Fruit fly (Drosophila melanogaster) whole organism, embryonic: Measurements from ENCODE around the gene Pex3.

Source experiments
- Atf-2 ChIP-seq: fragments of 200-800 bp; sonication (Bioruptor generic); optimal IDR thresholded peaks from 2 replicates; lab custom pipeline; 2016; ENCODE audit warnings: missing biosample characterization, missing genetic modification characterization
- Bteb2 ChIP-seq: fragments of 200-800 bp; sonication (Bioruptor generic); optimal IDR thresholded peaks from 2 replicates; lab custom pipeline; 2016; ENCODE audit warnings: missing biosample characterization, missing genetic modification characterization
- CG11456 ChIP-seq: fragments of 200-800 bp; sonication (Bioruptor generic); IDR thresholded peaks from 3 replicates; pipeline ENCODE4 v1.3.6; 2022; ENCODE audit warnings: missing biosample characterization, missing genetic modification characterization
- CG14710 ChIP-seq: fragments of 200-800 bp; sonication (Bioruptor generic); optimal IDR thresholded peaks from 3 replicates; lab custom pipeline; 2019; ENCODE audit warnings: missing biosample characterization, mild to moderate bottlenecking, missing genetic modification characterization, moderate library complexity
- CG14860 ChIP-seq: fragments of 200-800 bp; sonication (Bioruptor generic); IDR thresholded peaks from 3 replicates; pipeline ENCODE4 v1.3.6; 2022; ENCODE audit warnings: missing biosample characterization, missing genetic modification characterization; ENCODE audit not compliant: partially characterized antibody
- CG15514 ChIP-seq: fragments of 200-800 bp; sonication (Bioruptor generic); optimal IDR thresholded peaks from 3 replicates; lab custom pipeline; 2017; ENCODE audit warnings: missing biosample characterization, missing genetic modification characterization, mild to moderate bottlenecking, moderate library complexity, missing genetic modification reagents
- CG16813 ChIP-seq: fragments of 200-800 bp; sonication (Bioruptor generic); IDR thresholded peaks from 3 replicates; pipeline ENCODE4 v1.3.6; 2022; ENCODE audit warnings: missing biosample characterization, missing genetic modification characterization; ENCODE audit not compliant: partially characterized antibody
- CG17186 ChIP-seq: fragments of 200-800 bp; sonication (Bioruptor generic); optimal IDR thresholded peaks from 3 replicates; lab custom pipeline; 2017; ENCODE audit warnings: missing biosample characterization, missing genetic modification reagents, missing genetic modification characterization
- CG17361 ChIP-seq: fragments of 200-800 bp; sonication (Bioruptor generic); IDR thresholded peaks from 3 replicates; pipeline ENCODE4 v1.3.6; 2022; ENCODE audit warnings: missing biosample characterization, missing genetic modification characterization
- CG18476 ChIP-seq: fragments of 200-800 bp; sonication (Bioruptor generic); optimal IDR thresholded peaks from 2 replicates; lab custom pipeline; 2016; ENCODE audit warnings: missing biosample characterization, mild to moderate bottlenecking, missing genetic modification characterization
- CG2712 ChIP-seq: fragments of 200-800 bp; optimal IDR thresholded peaks from 3 replicates; lab custom pipeline; 2019; ENCODE audit warnings: missing biosample characterization, mild to moderate bottlenecking, missing genetic modification characterization, moderate library complexity
- CG43689 ChIP-seq: fragments of 200-800 bp; sonication (Bioruptor generic); IDR thresholded peaks from 2 replicates; pipeline ENCODE4 v1.3.6; 2022; ENCODE audit warnings: missing biosample characterization, missing genetic modification characterization
- CG5245 ChIP-seq: fragments of 200-800 bp; sonication (Bioruptor generic); optimal IDR thresholded peaks from 3 replicates; lab custom pipeline; 2016; ENCODE audit warnings: missing biosample characterization, missing genetic modification characterization
- CG7271 ChIP-seq: fragments of 200-800 bp; sonication (Bioruptor generic); optimal IDR thresholded peaks from 2 replicates; lab custom pipeline; 2018; ENCODE audit warnings: missing biosample characterization, mild to moderate bottlenecking, missing genetic modification characterization, moderate library complexity
- CG7357 ChIP-seq: fragments of 200-800 bp; sonication (Bioruptor generic); IDR thresholded peaks from 3 replicates; pipeline ENCODE4 v1.3.6; 2022; ENCODE audit warnings: missing biosample characterization, missing genetic modification characterization
- CG7372 ChIP-seq: fragments of 200-800 bp; sonication (Bioruptor generic); IDR thresholded peaks from 2 replicates; pipeline ENCODE4 v1.3.6; 2022; ENCODE audit warnings: missing biosample characterization, missing genetic modification characterization
- CG7556 ChIP-seq: fragments of 200-800 bp; sonication (Bioruptor generic); optimal IDR thresholded peaks from 2 replicates; lab custom pipeline; 2017; ENCODE audit warnings: missing biosample characterization, mild to moderate bottlenecking, missing genetic modification characterization
- D19A ChIP-seq: fragments of 200-800 bp; optimal IDR thresholded peaks from 3 replicates; lab custom pipeline; 2019; ENCODE audit warnings: missing biosample characterization, mild to moderate bottlenecking, missing genetic modification characterization, moderate library complexity
- D19B ChIP-seq: fragments of 200-800 bp; sonication (Bioruptor generic); optimal IDR thresholded peaks from 2 replicates; lab custom pipeline; 2017; ENCODE audit warnings: missing biosample characterization, mild to moderate bottlenecking, missing genetic modification characterization
- Drgx ChIP-seq: fragments of 200-800 bp; sonication (Bioruptor generic); IDR thresholded peaks from 2 replicates; pipeline ENCODE4 v1.3.6; 2022; ENCODE audit warnings: missing biosample characterization, missing genetic modification characterization
- Eip74EF ChIP-seq, 2 experiments: fragments of 200-800 bp in 1 of 2; fragments of >200 bp in 1 of 2; sonication (Bioruptor generic) in 1 of 2; optimal IDR thresholded peaks; 2 replicates each; lab custom pipeline; 2017 to 2019; ENCODE audit warnings: missing biosample characterization in 2 of 2, missing genetic modification characterization in 2 of 2, mild to moderate bottlenecking in 1 of 2, moderate library complexity in 1 of 2
- Ets65A ChIP-seq: fragments of 200-800 bp; sonication (Bioruptor generic); peaks from one replicate; lab custom pipeline; 2016; ENCODE audit warnings: missing biosample characterization, missing genetic modification characterization
- Gsc ChIP-seq: fragments of 200-800 bp; sonication (Bioruptor generic); IDR thresholded peaks from 2 replicates; pipeline ENCODE4 v1.3.6; 2022; ENCODE audit warnings: missing biosample characterization, missing genetic modification characterization
- Med ChIP-seq: fragments of 200-800 bp; sonication (Bioruptor generic); peaks from one replicate; lab custom pipeline; 2016; ENCODE audit warnings: missing biosample characterization, missing genetic modification characterization, mild to moderate bottlenecking, inconsistent platforms, moderate library complexity
- NFAT ChIP-seq: fragments of 200-800 bp; sonication (Bioruptor generic); IDR thresholded peaks from 2 replicates; pipeline ENCODE4 v1.3.6; 2022; ENCODE audit warnings: missing biosample characterization, missing genetic modification characterization
- Sox100B ChIP-seq: fragments of 200-800 bp; sonication (Bioruptor generic); optimal IDR thresholded peaks from 3 replicates; lab custom pipeline; 2018; ENCODE audit warnings: missing biosample characterization, mild to moderate bottlenecking, missing genetic modification characterization
- ab ChIP-seq: fragments of 200-800 bp; sonication (Bioruptor generic); optimal IDR thresholded peaks from 2 replicates; lab custom pipeline; 2016; ENCODE audit warnings: missing biosample characterization, missing genetic modification characterization
- ato ChIP-seq: fragments of 200-800 bp; sonication (Bioruptor generic); IDR thresholded peaks from 2 replicates; pipeline ENCODE4 v1.3.6; 2022; ENCODE audit warnings: missing biosample characterization, missing genetic modification characterization; ENCODE audit not compliant: partially characterized antibody
- bab2 ChIP-seq: fragments of 200-800 bp; sonication (Bioruptor generic); optimal IDR thresholded peaks from 2 replicates; lab custom pipeline; 2016; ENCODE audit warnings: missing biosample characterization, missing genetic modification characterization
- cad ChIP-seq: fragments of >200 bp; optimal IDR thresholded peaks from 2 replicates; lab custom pipeline; 2017; ENCODE audit warnings: missing biosample characterization, missing genetic modification characterization
- ci ChIP-seq: fragments of 200-800 bp; sonication (Bioruptor generic); IDR thresholded peaks from 3 replicates; pipeline ENCODE4 v1.3.6; 2022; ENCODE audit warnings: missing biosample characterization, missing genetic modification characterization
- croc ChIP-seq: fragments of 200-800 bp; sonication (Bioruptor generic); conservative IDR thresholded peaks from 3 replicates; pipeline ENCODE4 v1.3.6; 2022; ENCODE audit warnings: missing biosample characterization, missing genetic modification characterization
- gcm ChIP-seq: fragments of 200-800 bp; sonication (Bioruptor generic); optimal IDR thresholded peaks from 2 replicates; lab custom pipeline; 2019; ENCODE audit warnings: missing biosample characterization, mild to moderate bottlenecking, missing genetic modification characterization, moderate library complexity
- gem ChIP-seq: fragments of 200-800 bp; sonication (Bioruptor generic); optimal IDR thresholded peaks from 2 replicates; lab custom pipeline; 2019; ENCODE audit warnings: missing biosample characterization, mild to moderate bottlenecking, missing genetic modification characterization, moderate library complexity
- grau ChIP-seq: fragments of 200-800 bp; optimal IDR thresholded peaks from 3 replicates; lab custom pipeline; 2019; ENCODE audit warnings: missing biosample characterization, mild to moderate bottlenecking, missing genetic modification characterization, moderate library complexity
- insv ChIP-seq, 2 experiments: fragments of 200-800 bp; sonication (Bioruptor generic); optimal IDR thresholded peaks; 3 replicates each; lab custom pipeline; 2016 to 2018; ENCODE audit warnings: missing biosample characterization in 2 of 2, missing genetic modification characterization in 2 of 2
- nerfin-2 ChIP-seq: fragments of 200-800 bp; sonication (Bioruptor generic); IDR thresholded peaks from 2 replicates; pipeline ENCODE4 v1.3.6; 2022; ENCODE audit warnings: missing biosample characterization, missing genetic modification characterization; ENCODE audit not compliant: partially characterized antibody
- pho ChIP-seq: fragments of 200-800 bp; sonication (Bioruptor generic); optimal IDR thresholded peaks from 2 replicates; lab custom pipeline; 2016; ENCODE audit warnings: missing biosample characterization, missing genetic modification characterization
- rib ChIP-seq: fragments of 200-800 bp; sonication (Bioruptor generic); IDR thresholded peaks from 2 replicates; pipeline ENCODE4 v1.3.6; 2022; ENCODE audit warnings: missing biosample characterization, missing genetic modification characterization
- ro ChIP-seq: fragments of 200-800 bp; sonication (Bioruptor generic); IDR thresholded peaks from 2 replicates; pipeline ENCODE4 v1.3.6; 2022; ENCODE audit warnings: missing biosample characterization, missing genetic modification characterization
- row ChIP-seq: fragments of 200-800 bp; sonication (Bioruptor generic); IDR thresholded peaks from 3 replicates; pipeline ENCODE4 v1.3.6; 2022; ENCODE audit warnings: missing biosample characterization, missing genetic modification characterization
- run ChIP-seq: fragments of 200-800 bp; sonication (Bioruptor generic); optimal IDR thresholded peaks from 3 replicates; lab custom pipeline; 2018; ENCODE audit warnings: missing biosample characterization, mild to moderate bottlenecking, missing genetic modification characterization
- salm ChIP-seq: fragments of 200-800 bp; sonication (Bioruptor generic); optimal IDR thresholded peaks from 2 replicates; lab custom pipeline; 2018; ENCODE audit warnings: missing biosample characterization, mild to moderate bottlenecking, missing genetic modification characterization
- tll ChIP-seq, 2 experiments: fragments of 200-800 bp in 1 of 2; fragments of >200 bp in 1 of 2; sonication (Bioruptor generic) in 1 of 2; optimal IDR thresholded peaks; 2 replicates each; lab custom pipeline; 2017 to 2019; ENCODE audit warnings: missing biosample characterization in 2 of 2, missing genetic modification characterization in 2 of 2, mild to moderate bottlenecking in 1 of 2, moderate library complexity in 1 of 2

Pex3 gene

dm6 chr3L:15172404-15173055, 28.4 kb downstream of the Pex3 start (continued):
- no peak for TF ChIP-seq Med (GFP tag; lab: Kevin White, UChicago)
- no peak for TF ChIP-seq Eip74EF (GFP tag; optimal IDR thresholded peaks at IDR 0.05; lab: Kevin White, UChicago)
- no peak for TF ChIP-seq cad
- no peak for TF ChIP-seq croc (GFP tag; lab: Robert Waterston, UW)
- TF ChIP-seq salm (tag; lab: Kevin White, UChicago): no peak
- TF ChIP-seq D19B (GFP tag; lab: Kevin White, UChicago): no peak
- no peak for TF ChIP-seq D19A (tag; lab: Kevin White, UChicago)
- no peak for TF ChIP-seq Gsc (GFP tag; lab: Robert Waterston, UW)
- no peak for TF ChIP-seq Drgx
- no peak for TF ChIP-seq CG5245
- no peak for TF ChIP-seq CG14710
- no peak for TF ChIP-seq CG7357 (GFP tag; lab: Robert Waterston, UW)
- no peak for TF ChIP-seq row
- TF ChIP-seq CG17361 (GFP tag; lab: Robert Waterston, UW): no peak
- no peak for TF ChIP-seq CG7556 (GFP tag; lab: Kevin White, UChicago)
- no peak for TF ChIP-seq Sox100B (GFP tag; lab: Kevin White, UChicago)
- no peak for TF ChIP-seq CG7372
- no peak for TF ChIP-seq CG7271 (tag; lab: Kevin White, UChicago)
- 0 out of 3 replicates have a peak, but pooled peaks have one; percentile 31 for TF ChIP-seq ci
- no peak for TF ChIP-seq Bteb2 (GFP tag; lab: Kevin White, UChicago)
- TF ChIP-seq CG15514: no peak
- TF ChIP-seq tll (GFP tag; optimal IDR thresholded peaks at IDR 0.05; lab: Kevin White, UChicago): no peak
- no peak for TF ChIP-seq rib (GFP tag; lab: Robert Waterston, UW)
- TF ChIP-seq run (tag; lab: Kevin White, UChicago): no peak
- TF ChIP-seq CG2712: peak; percentile 7
- TF ChIP-seq insv (GFP tag; optimal IDR thresholded peaks at IDR 0.05; lab: Kevin White, UChicago): peak in 1 of 2 experiments; percentile 43
- no peak for TF ChIP-seq CG18476
- TF ChIP-seq CG43689 (GFP tag; lab: Robert Waterston, UW): no peak
- TF ChIP-seq gcm (GFP tag; lab: Kevin White, UChicago): no peak
- TF ChIP-seq Ets65A (GFP tag; lab: Kevin White, UChicago): peak; percentile 73
- peak; percentile 61 for TF ChIP-seq CG16813 (GFP tag; lab: Robert Waterston, UW)
- TF ChIP-seq ro (GFP tag; lab: Robert Waterston, UW): no peak
- no peak for TF ChIP-seq ab (GFP tag; lab: Kevin White, UChicago)
- TF ChIP-seq ato (GFP tag; lab: Robert Waterston, UW): no peak
- no peak for TF ChIP-seq bab2
- TF ChIP-seq CG11456 (GFP tag; lab: Robert Waterston, UW): no peak
- no peak for TF ChIP-seq CG17186 (GFP tag; lab: Kevin White, UChicago)
- peak; percentile 44; the same call in 1 of the 3 replicates for TF ChIP-seq CG14860
- TF ChIP-seq pho (GFP tag; lab: Kevin White, UChicago): no peak
- peak; percentile 38 for TF ChIP-seq nerfin-2
- peak; percentile 11 for TF ChIP-seq gem
- no peak for TF ChIP-seq NFAT
- no peak for TF ChIP-seq Atf-2 (GFP tag; lab: Kevin White, UChicago)
- TF ChIP-seq grau (tag; lab: Kevin White, UChicago): no peak
